Worm (Caenorhabditis elegans) whole organism, L3 larva: Measurements from ENCODE around the gene cng-1.
"Not testable (repeated sequence)": the region's sequence is repeated elsewhere in the genome, so short reads cannot be mapped to it uniquely, and the experiment has no call there.

Experiments used
- aly-2 ChIP-seq: fragments of 150-350 bp; optimal IDR thresholded peaks from 2 replicates; lab custom pipeline; 2014; ENCODE audit warnings: missing biosample characterization, missing genetic modification characterization
- ceh-16 ChIP-seq: sonication (generic microtip); optimal IDR thresholded peaks from 2 replicates; lab custom pipeline; 2017; ENCODE audit warnings: missing biosample characterization, missing genetic modification characterization
- egl-27 ChIP-seq: sonication (generic microtip); optimal IDR thresholded peaks from 4 replicates; lab custom pipeline; 2017; ENCODE audit warnings: missing biosample characterization, missing genetic modification reagents, missing genetic modification characterization
- elt-1 ChIP-seq: fragments of 150-350 bp; optimal IDR thresholded peaks from 2 replicates; lab custom pipeline; 2014; ENCODE audit warnings: missing biosample characterization, missing genetic modification characterization
- elt-2 ChIP-seq: sonication (generic microtip); optimal IDR thresholded peaks from 2 replicates; lab custom pipeline; 2016; ENCODE audit warnings: missing genetic modification reagents, mild to moderate bottlenecking, missing genetic modification characterization, missing compliant biosample characterization
- fkh-10 ChIP-seq: sonication (generic microtip); optimal IDR thresholded peaks from 2 replicates; lab custom pipeline; 2017; ENCODE audit warnings: missing biosample characterization, missing genetic modification reagents, missing genetic modification characterization
- fkh-2 ChIP-seq: fragments of 150-350 bp; optimal IDR thresholded peaks from 2 replicates; lab custom pipeline; 2014; ENCODE audit warnings: missing biosample characterization, missing genetic modification reagents, missing genetic modification characterization
- fos-1 ChIP-seq: fragments of 150-350 bp; optimal IDR thresholded peaks from 2 replicates; lab custom pipeline; 2014; ENCODE audit warnings: missing biosample characterization, missing genetic modification characterization
- hmg-11 ChIP-seq: sonication (generic microtip); optimal IDR thresholded peaks from 2 replicates; lab custom pipeline; 2016; ENCODE audit warnings: missing genetic modification characterization, missing compliant biosample characterization
- jun-1 ChIP-seq: fragments of 150-350 bp; optimal IDR thresholded peaks from 2 replicates; lab custom pipeline; 2014; ENCODE audit warnings: missing biosample characterization, missing genetic modification reagents, missing genetic modification characterization
- lin-15B ChIP-seq: fragments of 150-350 bp; optimal IDR thresholded peaks from 2 replicates; lab custom pipeline; 2014; ENCODE audit warnings: missing biosample characterization, missing genetic modification characterization
- lin-39 ChIP-seq: fragments of 150-350 bp; optimal IDR thresholded peaks from 2 replicates; lab custom pipeline; 2018; ENCODE audit warnings: missing biosample characterization, missing genetic modification reagents, missing genetic modification characterization
- lsy-12 ChIP-seq: sonication (generic microtip); optimal IDR thresholded peaks from 2 replicates; lab custom pipeline; 2016; ENCODE audit warnings: mild to moderate bottlenecking, missing genetic modification characterization, missing compliant biosample characterization
- mdl-1 ChIP-seq: fragments of 150-350 bp; optimal IDR thresholded peaks from 2 replicates; lab custom pipeline; 2014; ENCODE audit warnings: missing biosample characterization, missing genetic modification characterization
- mml-1 ChIP-seq: fragments of 150-350 bp; sonication (generic microtip); optimal IDR thresholded peaks from 3 replicates; lab custom pipeline; 2014; ENCODE audit warnings: missing biosample characterization, missing genetic modification characterization
- nfya-1 ChIP-seq: sonication (generic microtip); optimal IDR thresholded peaks from 2 replicates; lab custom pipeline; 2017; ENCODE audit warnings: missing genetic modification characterization, mild to moderate bottlenecking, missing compliant biosample characterization, antibody characterized with exemption, moderate library complexity; ENCODE audit not compliant: insufficient read depth
- nhr-23 ChIP-seq: fragments of 150-350 bp; optimal IDR thresholded peaks from 2 replicates; lab custom pipeline; 2014; ENCODE audit warnings: missing biosample characterization, missing genetic modification reagents, missing genetic modification characterization
- nhr-237 ChIP-seq: fragments of 150-350 bp; optimal IDR thresholded peaks from 2 replicates; lab custom pipeline; 2014; ENCODE audit warnings: missing biosample characterization, missing genetic modification characterization
- nhr-25 ChIP-seq: sonication (generic microtip); optimal IDR thresholded peaks from 2 replicates; lab custom pipeline; 2017; ENCODE audit warnings: missing biosample characterization, missing genetic modification characterization
- nhr-28 ChIP-seq: fragments of 150-350 bp; optimal IDR thresholded peaks from 2 replicates; lab custom pipeline; 2014; ENCODE audit warnings: missing biosample characterization, missing genetic modification characterization
- nhr-43 ChIP-seq: sonication (generic microtip); optimal IDR thresholded peaks from 2 replicates; lab custom pipeline; 2016; ENCODE audit warnings: mild to moderate bottlenecking, missing genetic modification characterization, missing compliant biosample characterization; ENCODE audit not compliant: poor library complexity, severe bottlenecking
- nhr-67 ChIP-seq: fragments of 150-350 bp; optimal IDR thresholded peaks from 2 replicates; lab custom pipeline; 2014; ENCODE audit warnings: missing biosample characterization, missing genetic modification characterization
- nhr-77 ChIP-seq: fragments of 150-350 bp; optimal IDR thresholded peaks from 2 replicates; lab custom pipeline; 2014; ENCODE audit warnings: missing biosample characterization, missing genetic modification characterization
- pha-4 ChIP-seq: fragments of 150-350 bp; optimal IDR thresholded peaks from 2 replicates; lab custom pipeline; 2014; ENCODE audit warnings: missing biosample characterization, missing genetic modification reagents, missing genetic modification characterization
- pqm-1 ChIP-seq: fragments of 150-350 bp; optimal IDR thresholded peaks from 2 replicates; lab custom pipeline; 2017; ENCODE audit warnings: missing biosample characterization, missing genetic modification characterization, inconsistent platforms
- sea-2 ChIP-seq: fragments of 150-350 bp; sonication (generic microtip); optimal IDR thresholded peaks from 4 replicates; lab custom pipeline; 2014; ENCODE audit warnings: missing biosample characterization, missing genetic modification reagents, missing genetic modification characterization
- skn-1 ChIP-seq: fragments of 150-350 bp; optimal IDR thresholded peaks from 2 replicates; lab custom pipeline; 2014; ENCODE audit warnings: missing biosample characterization, missing genetic modification characterization
- snpc-4 ChIP-seq: fragments of 150-350 bp; optimal IDR thresholded peaks from 2 replicates; lab custom pipeline; 2014; ENCODE audit warnings: missing biosample characterization, missing genetic modification characterization
- tbx-2 ChIP-seq: sonication (generic microtip); optimal IDR thresholded peaks from 2 replicates; lab custom pipeline; 2016; ENCODE audit warnings: mild to moderate bottlenecking, missing genetic modification characterization, missing compliant biosample characterization
- ztf-11 ChIP-seq: fragments of 150-350 bp; optimal IDR thresholded peaks from 2 replicates; lab custom pipeline; 2014; ENCODE audit warnings: missing biosample characterization, missing genetic modification characterization
- ztf-4 ChIP-seq: fragments of 150-350 bp; optimal IDR thresholded peaks from 2 replicates; lab custom pipeline; 2014; ENCODE audit warnings: missing biosample characterization, missing genetic modification characterization

cng-1 gene

ce11 chrV:15052368-15052767, 21.1 kb upstream of the cng-1 start, which contains the start of the genes fbxa-82 and C25D7.5:
TSS of gene fbxa-82 (minus strand) at chrV:15052530.
TSS of gene C25D7.5 (plus strand) at chrV:15052650.
- TF ChIP-seq hmg-11 (tag; lab: Kevin White, UChicago) (no peak), egl-27 (no peak), skn-1 (tag; lab: Kevin White, UChicago) (no peak), elt-2 (peak; percentile 28), jun-1 (tag; lab: Kevin White, UChicago) (no peak), nhr-28 (tag; lab: Kevin White, UChicago) (no peak), tbx-2 (no peak), elt-1 (tag; lab: Kevin White, UChicago) (no peak), pha-4 (tag; lab: Kevin White, UChicago) (peak; percentile 31), ztf-11 (tag; lab: Kevin White, UChicago) (no peak), nhr-77 (no peak), pqm-1 (tag; lab: Kevin White, UChicago) (peak; percentile 41), nhr-67 (no peak), nfya-1 (tag; lab: Kevin White, UChicago) (no peak)

ce11 chrV:15051720-15052119, 20.4 kb upstream of the cng-1 start:
- TF ChIP-seq mdl-1 (tag; lab: Kevin White, UChicago) (no peak), skn-1 (tag; lab: Kevin White, UChicago) (no peak)
- TF ChIP-seq, all 47 proteins: peak for 0

- TF ChIP-seq elt-2, result peak; percentile 4
- no peak for TF ChIP-seq nhr-67
- no peak for TF ChIP-seq fos-1
- no peak for TF ChIP-seq pqm-1 (tag; lab: Kevin White, UChicago)
- TF ChIP-seq ceh-16, result no peak
- no peak for TF ChIP-seq nhr-43 (tag; lab: Kevin White, UChicago)
- no peak for TF ChIP-seq egl-27
- no peak for TF ChIP-seq jun-1 (tag; lab: Kevin White, UChicago)
Measured at ce11 chrV:15048107-15048506, 16.8 kb upstream of the cng-1 start, which contains the start of gene sdc-3. TSS of gene sdc-3 (minus strand) at chrV:15048207.

ce11 chrV:15036769-15037168, 5.5 kb upstream of the cng-1 start, which contains the start of gene melo-3:
TSS of gene melo-3 (minus strand) at chrV:15036869.
- TF ChIP-seq nhr-25; ztf-4 (tag; lab: Kevin White, UChicago); lsy-12 (tag; lab: Kevin White, UChicago): not testable (repeated sequence)

ce11 chrV:15028896-15029519, 2.3 kb downstream of the cng-1 start, which contains the start of gene F14H8.8:
TSS of gene F14H8.8 (plus strand) at chrV:15029469.
- TF ChIP-seq skn-1 (tag; lab: Kevin White, UChicago) (no peak), ztf-11 (tag; lab: Kevin White, UChicago) (no peak), aly-2 (tag; lab: Kevin White, UChicago) (no peak), nhr-43 (tag; lab: Kevin White, UChicago) (peak; percentile 3), nhr-77 (no peak), nfya-1 (tag; lab: Kevin White, UChicago) (peak; percentile 32), jun-1 (tag; lab: Kevin White, UChicago) (no peak), lin-15B (tag; lab: Kevin White, UChicago) (peak; percentile 6), nhr-23 (tag; lab: Kevin White, UChicago) (peak; percentile 23), nhr-25 (peak; percentile 62), snpc-4 (peak; percentile 93), lin-39 (no peak)

- no peak for TF ChIP-seq aly-2 (tag; lab: Kevin White, UChicago)
Measured at ce11 chrV:15023544-15023943, 7.7 kb downstream of the cng-1 start, which contains the start of gene F14H8.4. TSS of gene F14H8.4 (plus strand) at chrV:15023844.

- TF ChIP-seq sea-2, result no peak
- TF ChIP-seq nhr-28 (tag; lab: Kevin White, UChicago), result no peak
- TF ChIP-seq mdl-1 (tag; lab: Kevin White, UChicago), result no peak
- no peak for TF ChIP-seq ztf-11 (tag; lab: Kevin White, UChicago)
- no peak for TF ChIP-seq mml-1
- TF ChIP-seq elt-1 (tag; lab: Kevin White, UChicago), result no peak
- no peak for TF ChIP-seq nhr-77
- no peak for TF ChIP-seq fkh-10 (GFP tag; lab: Kevin White, UChicago)
- TF ChIP-seq fkh-2 (tag; lab: Kevin White, UChicago), result no peak
- TF ChIP-seq pqm-1 (tag; lab: Kevin White, UChicago), result no peak
- no peak for TF ChIP-seq skn-1 (tag; lab: Kevin White, UChicago)
- no peak for TF ChIP-seq nhr-237 (tag; lab: Kevin White, UChicago)
Measured at ce11 chrV:15020732-15021131, 10.5 kb downstream of the cng-1 start, which contains the start of gene F14H8.5. TSS of gene F14H8.5 (plus strand) at chrV:15021032.
